Fruit fly (Drosophila melanogaster): ENCODE data around the gene CG1544.

CG1544 gene

DNA sequence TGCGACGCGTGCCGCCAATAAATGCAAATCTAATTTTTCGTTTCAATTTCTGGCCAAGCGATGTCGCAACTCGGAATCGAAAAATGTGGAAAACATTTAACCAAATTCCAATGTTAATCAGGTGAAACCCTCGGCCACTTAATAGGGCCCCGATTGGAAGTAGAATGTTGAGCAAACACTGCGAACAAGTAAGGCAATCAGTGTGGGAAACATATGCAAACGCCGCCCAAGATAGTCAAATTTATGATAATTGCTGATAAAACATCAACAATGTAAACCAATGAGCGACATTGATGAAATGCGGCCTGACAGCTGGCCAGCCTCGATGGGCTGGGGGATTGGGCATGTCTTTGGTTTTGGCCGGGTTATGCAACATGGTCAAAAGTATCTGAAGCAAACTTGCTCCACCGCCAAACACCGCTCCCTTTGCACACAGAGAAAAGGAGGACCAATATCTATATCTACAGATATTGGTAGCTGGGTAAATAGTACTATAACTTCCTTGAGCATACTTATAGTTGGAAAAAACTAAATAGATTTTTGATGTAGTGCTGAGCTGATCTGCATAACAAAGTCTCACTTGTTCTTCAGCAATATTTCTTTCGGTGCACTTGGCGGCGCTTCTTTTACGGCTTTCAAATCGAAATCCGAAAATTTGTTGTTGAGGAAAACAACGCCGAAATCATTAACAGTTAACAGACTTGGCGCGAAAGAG, 50.7 kb downstream of the CG1544 start (continued):
- peak; percentile 65; the same call in 2 of the 3 replicates for TF ChIP-seq croc (GFP tag; conservative IDR thresholded peaks at IDR 0.05)
- peak; percentile 66 for TF ChIP-seq chm (GFP tag; IDR thresholded peaks at IDR 0.05)
- TF ChIP-seq gcm2 (GFP tag; optimal IDR thresholded peaks at IDR 0.05) = no peak
- TF ChIP-seq gsb-n (tag; optimal IDR thresholded peaks at IDR 0.05) = peak; percentile 49
- TF ChIP-seq Aef1 (GFP tag; IDR thresholded peaks at IDR 0.05) = peak; percentile 76
- TF ChIP-seq CG10147 (GFP tag; optimal IDR thresholded peaks at IDR 0.05) = peak; percentile 35
- peak; percentile 4 for TF ChIP-seq ERR (GFP tag; optimal IDR thresholded peaks at IDR 0.05)
- peak; percentile 24 for TF ChIP-seq CG12155 (GFP tag; optimal IDR thresholded peaks at IDR 0.05)
- peak; percentile 58 for TF ChIP-seq dimm (GFP tag; IDR thresholded peaks at IDR 0.05)
- TF ChIP-seq B-H2 (GFP tag; optimal IDR thresholded peaks at IDR 0.05) = no peak
- no peak for TF ChIP-seq hkb (optimal IDR thresholded peaks at IDR 0.05)
- TF ChIP-seq hkb (GFP tag; IDR thresholded peaks at IDR 0.05) = peak; percentile 88
- TF ChIP-seq CG16863 (GFP tag; optimal IDR thresholded peaks at IDR 0.05) = peak; percentile 70
- peak; percentile 72 for TF ChIP-seq Oaz (GFP tag; IDR thresholded peaks at IDR 0.05)
- TF ChIP-seq CG14014 (GFP tag; IDR thresholded peaks at IDR 0.05) = peak; percentile 78; the same call in 1 of the 2 replicates
- peak; percentile 97 for TF ChIP-seq Awh (GFP tag; IDR thresholded peaks at IDR 0.05)
- peak; percentile 77 for TF ChIP-seq sob (GFP tag; IDR thresholded peaks at IDR 0.05)
- TF ChIP-seq wor (GFP tag; IDR thresholded peaks at IDR 0.05) = peak; percentile 68
- peak; percentile 34 for TF ChIP-seq kay (GFP tag; optimal IDR thresholded peaks at IDR 0.05)
- TF ChIP-seq NK7.1 (GFP tag; optimal IDR thresholded peaks at IDR 0.05) = peak; percentile 14
- TF ChIP-seq cg (GFP tag; optimal IDR thresholded peaks at IDR 0.05) = no peak
- peak; percentile 34; the same call in 1 of the 2 replicates for TF ChIP-seq ap (GFP tag; IDR thresholded peaks at IDR 0.05)
- no peak for TF ChIP-seq CG1792 (GFP tag; optimal IDR thresholded peaks at IDR 0.05)
- TF ChIP-seq CG10431 (GFP tag; optimal IDR thresholded peaks at IDR 0.05) = peak; percentile 40
- peak; percentile 87 for TF ChIP-seq Blimp-1 (GFP tag; optimal IDR thresholded peaks at IDR 0.05)
- TF ChIP-seq CG6791 (GFP tag; IDR thresholded peaks at IDR 0.05; ENCODE audit: partially characterized antibody) = no peak
- TF ChIP-seq CG18599 (GFP tag; optimal IDR thresholded peaks at IDR 0.05) = peak; percentile 46
- TF ChIP-seq CG5953 (GFP tag; IDR thresholded peaks at IDR 0.05) = peak; percentile 74
- no peak for TF ChIP-seq z (GFP tag; IDR thresholded peaks at IDR 0.05)
- TF ChIP-seq sna (GFP tag; IDR thresholded peaks at IDR 0.05; ENCODE audit: partially characterized antibody) = no peak
- peak; percentile 70 for TF ChIP-seq Ada2b (GFP tag; IDR thresholded peaks at IDR 0.05)
- TF ChIP-seq Nf-YC (tag; optimal IDR thresholded peaks at IDR 0.05) = peak; percentile 57
- TF ChIP-seq Trl (optimal IDR thresholded peaks at IDR 0.05) = no peak
- TF ChIP-seq Trl (GFP tag; optimal IDR thresholded peaks at IDR 0.05) = peak; percentile 49
- peak; percentile 88 for TF ChIP-seq HLH3B (GFP tag; IDR thresholded peaks at IDR 0.05)
- peak; percentile 56 for TF ChIP-seq Antp (GFP tag; optimal IDR thresholded peaks at IDR 0.05)
- TF ChIP-seq CG1529 (GFP tag; optimal IDR thresholded peaks at IDR 0.05) = peak; percentile 65
- peak; percentile 67 for TF ChIP-seq CG17802 (tag; optimal IDR thresholded peaks at IDR 0.05)
- TF ChIP-seq Ptx1 (GFP tag; IDR thresholded peaks at IDR 0.05) = peak; percentile 84
- TF ChIP-seq CG11247 (GFP tag; IDR thresholded peaks at IDR 0.05) = peak; percentile 75
- peak; percentile 30 for TF ChIP-seq CTCF (GFP tag; optimal IDR thresholded peaks at IDR 0.05)
- TF ChIP-seq nerfin-1 (tag; optimal IDR thresholded peaks at IDR 0.05) = peak; percentile 83
- no peak for TF ChIP-seq slou (GFP tag; optimal IDR thresholded peaks at IDR 0.05)
- peak; percentile 17 for TF ChIP-seq Lhr (GFP tag; optimal IDR thresholded peaks at IDR 0.05)
- TF ChIP-seq CG15514 (GFP tag; optimal IDR thresholded peaks at IDR 0.05) = peak; percentile 33
- TF ChIP-seq CG17829 (tag; optimal IDR thresholded peaks at IDR 0.05) = peak; percentile 73
- no peak for TF ChIP-seq Poxn (GFP tag; IDR thresholded peaks at IDR 0.05)
- peak; percentile 82 for TF ChIP-seq ase (GFP tag; IDR thresholded peaks at IDR 0.05)
- no peak for TF ChIP-seq gfzf (GFP tag; optimal IDR thresholded peaks at IDR 0.05)
- no peak for TF ChIP-seq Ets97D (GFP tag; optimal IDR thresholded peaks at IDR 0.05)
- TF ChIP-seq CG11723 (GFP tag; optimal IDR thresholded peaks at IDR 0.05) = peak; percentile 71
- peak; percentile 24 for TF ChIP-seq Myb (GFP tag; optimal IDR thresholded peaks at IDR 0.05)
